Fruit fly (Drosophila melanogaster) whole organism, embryonic: ENCODE data around the gene Pde9.

Experiments
- Adf1 ChIP-seq: fragments of 200-800 bp; sonication (Bioruptor generic); IDR thresholded peaks from 2 replicates; pipeline ENCODE4 v1.3.6; 2022; ENCODE audit warnings: missing biosample characterization, missing genetic modification characterization
- Atf3 ChIP-seq: fragments of 200-800 bp; sonication (Bioruptor generic); optimal IDR thresholded peaks from 3 replicates; lab custom pipeline; 2016; ENCODE audit warnings: missing biosample characterization, missing genetic modification characterization
- Blimp-1 ChIP-seq: fragments of 200-800 bp; sonication (Bioruptor generic); optimal IDR thresholded peaks from 3 replicates; lab custom pipeline; 2018; ENCODE audit warnings: missing biosample characterization, missing genetic modification characterization, mild to moderate bottlenecking, moderate library complexity, missing genetic modification reagents
- Bteb2 ChIP-seq: fragments of 200-800 bp; sonication (Bioruptor generic); optimal IDR thresholded peaks from 2 replicates; lab custom pipeline; 2016; ENCODE audit warnings: missing biosample characterization, missing genetic modification characterization
- CG10274 ChIP-seq: fragments of 200-800 bp; sonication (Bioruptor generic); optimal IDR thresholded peaks from 3 replicates; lab custom pipeline; 2017; ENCODE audit warnings: missing biosample characterization, mild to moderate bottlenecking, missing genetic modification characterization
- CG15514 ChIP-seq: fragments of 200-800 bp; sonication (Bioruptor generic); optimal IDR thresholded peaks from 3 replicates; lab custom pipeline; 2017; ENCODE audit warnings: missing biosample characterization, missing genetic modification characterization, mild to moderate bottlenecking, moderate library complexity, missing genetic modification reagents
- CG1603 ChIP-seq: fragments of 200-800 bp; sonication (Bioruptor generic); optimal IDR thresholded peaks from 2 replicates; lab custom pipeline; 2019; ENCODE audit warnings: missing biosample characterization, mild to moderate bottlenecking, missing genetic modification characterization, moderate library complexity
- CG17361 ChIP-seq: fragments of 200-800 bp; sonication (Bioruptor generic); IDR thresholded peaks from 3 replicates; pipeline ENCODE4 v1.3.6; 2022; ENCODE audit warnings: missing biosample characterization, missing genetic modification characterization
- CG18476 ChIP-seq: fragments of 200-800 bp; sonication (Bioruptor generic); optimal IDR thresholded peaks from 2 replicates; lab custom pipeline; 2016; ENCODE audit warnings: missing biosample characterization, mild to moderate bottlenecking, missing genetic modification characterization
- CG32532 ChIP-seq: fragments of 200-800 bp; sonication (Bioruptor generic); IDR thresholded peaks from 2 replicates; pipeline ENCODE4 v1.3.6; 2022; ENCODE audit warnings: missing biosample characterization, missing genetic modification characterization
- CG3281 ChIP-seq: fragments of 200-800 bp; sonication (Bioruptor generic); optimal IDR thresholded peaks from 3 replicates; lab custom pipeline; 2017; ENCODE audit warnings: missing biosample characterization, mild to moderate bottlenecking, missing genetic modification characterization
- CG3407 ChIP-seq: fragments of 200-800 bp; sonication (Bioruptor generic); optimal IDR thresholded peaks from 2 replicates; lab custom pipeline; 2018; ENCODE audit warnings: missing biosample characterization, mild to moderate bottlenecking, missing genetic modification characterization
- CG4404 ChIP-seq: fragments of 200-800 bp; sonication (Bioruptor generic); IDR thresholded peaks from 2 replicates; pipeline ENCODE4 v1.3.6; 2022; ENCODE audit warnings: missing biosample characterization, missing genetic modification characterization
- CG4730 ChIP-seq: fragments of 200-800 bp; sonication (Bioruptor generic); IDR thresholded peaks from 2 replicates; pipeline ENCODE4 v1.3.6; 2022; ENCODE audit warnings: missing biosample characterization, missing genetic modification characterization
- CG5245 ChIP-seq: fragments of 200-800 bp; sonication (Bioruptor generic); optimal IDR thresholded peaks from 3 replicates; lab custom pipeline; 2016; ENCODE audit warnings: missing biosample characterization, missing genetic modification characterization
- CG5953 ChIP-seq: fragments of 200-800 bp; sonication (Bioruptor generic); IDR thresholded peaks from 2 replicates; pipeline ENCODE4 v1.3.6; 2022; ENCODE audit warnings: missing biosample characterization, missing genetic modification characterization
- CG6813 ChIP-seq: fragments of 200-800 bp; sonication (Bioruptor generic); optimal IDR thresholded peaks from 2 replicates; lab custom pipeline; 2017; ENCODE audit warnings: missing biosample characterization, missing genetic modification characterization, mild to moderate bottlenecking, moderate library complexity, missing genetic modification reagents
- CG7271 ChIP-seq: fragments of 200-800 bp; sonication (Bioruptor generic); optimal IDR thresholded peaks from 2 replicates; lab custom pipeline; 2018; ENCODE audit warnings: missing biosample characterization, mild to moderate bottlenecking, missing genetic modification characterization, moderate library complexity
- CG8089 ChIP-seq: fragments of 200-800 bp; sonication (Bioruptor generic); optimal IDR thresholded peaks from 3 replicates; lab custom pipeline; 2016; ENCODE audit warnings: missing biosample characterization, missing genetic modification characterization
- CG9797 ChIP-seq: fragments of 200-800 bp; sonication (Bioruptor generic); optimal IDR thresholded peaks from 3 replicates; lab custom pipeline; 2018; ENCODE audit warnings: missing biosample characterization, mild to moderate bottlenecking, missing genetic modification characterization
- CTCF ChIP-seq: fragments of 200-800 bp; sonication (Bioruptor generic); optimal IDR thresholded peaks from 2 replicates; lab custom pipeline; 2017; ENCODE audit warnings: missing biosample characterization, mild to moderate bottlenecking, missing genetic modification characterization, moderate library complexity
- Camta ChIP-seq: fragments of 200-800 bp; sonication (Bioruptor generic); optimal IDR thresholded peaks from 2 replicates; lab custom pipeline; 2016; ENCODE audit warnings: missing biosample characterization, missing genetic modification characterization
- Dek ChIP-seq: fragments of 200-800 bp; sonication (Bioruptor generic); optimal IDR thresholded peaks from 3 replicates; lab custom pipeline; 2019; ENCODE audit warnings: missing biosample characterization, mild to moderate bottlenecking, missing genetic modification characterization, moderate library complexity
- Drgx ChIP-seq: fragments of 200-800 bp; sonication (Bioruptor generic); IDR thresholded peaks from 2 replicates; pipeline ENCODE4 v1.3.6; 2022; ENCODE audit warnings: missing biosample characterization, missing genetic modification characterization
- Gug ChIP-seq: fragments of 200-800 bp; sonication (Bioruptor generic); IDR thresholded peaks from 4 replicates; pipeline ENCODE4 v1.3.6; 2022; ENCODE audit warnings: missing biosample characterization, missing genetic modification characterization
- H2.0 ChIP-seq: fragments of 200-800 bp; sonication (Bioruptor generic); IDR thresholded peaks from 2 replicates; pipeline ENCODE4 v1.3.6; 2022; ENCODE audit warnings: missing biosample characterization, missing genetic modification characterization
- HHEX ChIP-seq: fragments of 200-800 bp; sonication (Bioruptor generic); optimal IDR thresholded peaks from 3 replicates; lab custom pipeline; 2017; ENCODE audit warnings: missing biosample characterization, mild to moderate bottlenecking, missing genetic modification characterization, missing genetic modification reagents
- Hr39 ChIP-seq: fragments of >200 bp; optimal IDR thresholded peaks from 2 replicates; lab custom pipeline; 2017
- Jarid2 ChIP-seq: fragments of 200-800 bp; sonication (Bioruptor generic); optimal IDR thresholded peaks from 3 replicates; lab custom pipeline; 2017; ENCODE audit warnings: mild to moderate bottlenecking, missing biosample characterization, missing genetic modification reagents, missing genetic modification characterization
- MESR4 ChIP-seq: fragments of 200-800 bp; sonication (Bioruptor generic); optimal IDR thresholded peaks from 2 replicates; lab custom pipeline; 2018; ENCODE audit warnings: missing biosample characterization, mild to moderate bottlenecking, missing genetic modification characterization, moderate library complexity
- Neu2 ChIP-seq: fragments of 200-800 bp; sonication (Bioruptor generic); optimal IDR thresholded peaks from 3 replicates; lab custom pipeline; 2016; ENCODE audit warnings: missing biosample characterization, missing genetic modification characterization, borderline replicate concordance
- Nf-YC ChIP-seq: fragments of 200-800 bp; optimal IDR thresholded peaks from 3 replicates; lab custom pipeline; 2019; ENCODE audit warnings: missing biosample characterization, mild to moderate bottlenecking, missing genetic modification characterization, moderate library complexity
- Rfx ChIP-seq: fragments of 200-800 bp; sonication (Bioruptor generic); IDR thresholded peaks from 2 replicates; pipeline ENCODE4 v1.3.6; 2022; ENCODE audit warnings: missing biosample characterization, missing genetic modification characterization
- Spps ChIP-seq: fragments of 200-800 bp; sonication (Bioruptor generic); optimal IDR thresholded peaks from 2 replicates; lab custom pipeline; 2018; ENCODE audit warnings: missing biosample characterization, mild to moderate bottlenecking, missing genetic modification characterization
- Sry-β ChIP-seq: fragments of 200-800 bp; sonication (Bioruptor generic); optimal IDR thresholded peaks from 2 replicates; lab custom pipeline; 2018; ENCODE audit warnings: missing biosample characterization, mild to moderate bottlenecking, missing genetic modification characterization, moderate library complexity
- al ChIP-seq: fragments of 200-800 bp; sonication (Bioruptor generic); IDR thresholded peaks from 2 replicates; pipeline ENCODE4 v1.3.6; 2022; ENCODE audit warnings: missing biosample characterization, missing genetic modification characterization
- cad ChIP-seq: fragments of >200 bp; optimal IDR thresholded peaks from 2 replicates; lab custom pipeline; 2017; ENCODE audit warnings: missing biosample characterization, missing genetic modification characterization
- cato ChIP-seq: fragments of 200-800 bp; sonication (Bioruptor generic); optimal IDR thresholded peaks from 2 replicates; lab custom pipeline; 2016; ENCODE audit warnings: missing biosample characterization, missing genetic modification characterization, borderline replicate concordance
- chn ChIP-seq: fragments of 200-800 bp; sonication (Bioruptor generic); optimal IDR thresholded peaks from 2 replicates; lab custom pipeline; 2016; ENCODE audit warnings: missing biosample characterization, missing genetic modification characterization
- dan ChIP-seq: fragments of 200-800 bp; sonication (Bioruptor generic); IDR thresholded peaks from 2 replicates; pipeline ENCODE4 v1.3.6; 2022; ENCODE audit warnings: missing biosample characterization, missing genetic modification characterization
- dpn ChIP-seq, 2 experiments: fragments of 200-800 bp; sonication (Bioruptor generic); optimal IDR thresholded peaks; 3 replicates each; lab custom pipeline; 2016; ENCODE audit warnings: missing biosample characterization in 2 of 2, missing genetic modification characterization in 2 of 2
- eve ChIP-seq, 2 experiments: fragments of >200 bp; optimal IDR thresholded peaks; 2 replicates each; lab custom pipeline; 2017; ENCODE audit warnings: missing biosample characterization in 2 of 2, missing genetic modification characterization in 2 of 2
- gsb ChIP-seq: fragments of 200-800 bp; sonication (Bioruptor generic); IDR thresholded peaks from 2 replicates; pipeline ENCODE4 v1.3.6; 2022; ENCODE audit warnings: missing biosample characterization, missing genetic modification characterization
- hth ChIP-seq: fragments of >200 bp; optimal IDR thresholded peaks from 2 replicates; lab custom pipeline; 2017; ENCODE audit warnings: inconsistent platforms
- lbe ChIP-seq: fragments of 200-800 bp; sonication (Bioruptor generic); optimal IDR thresholded peaks from 2 replicates; lab custom pipeline; 2016; ENCODE audit warnings: missing biosample characterization, mild to moderate bottlenecking, missing genetic modification characterization
- nerfin-1 ChIP-seq: fragments of 200-800 bp; sonication (Bioruptor generic); optimal IDR thresholded peaks from 3 replicates; lab custom pipeline; 2019; ENCODE audit warnings: missing biosample characterization, mild to moderate bottlenecking, missing genetic modification characterization, moderate library complexity
- prd ChIP-seq, 3 experiments: fragments of >200 bp in 2 of 3; fragments of 200-800 bp in 1 of 3; sonication (Bioruptor generic) in 1 of 3; optimal IDR thresholded peaks in 2 of 3; IDR thresholded peaks in 1 of 3; 2 replicates in 2 of 3; 3 replicates in 1 of 3; pipeline versions ENCODE4 v1.3.6 to Lab custom; 2017 to 2022; ENCODE audit warnings: missing biosample characterization in 1 of 3, missing genetic modification characterization in 1 of 3
- sens ChIP-seq: fragments of 200-800 bp; sonication (Bioruptor generic); peaks from one replicate; lab custom pipeline; 2016; ENCODE audit warnings: missing biosample characterization, missing genetic modification characterization
- slbo ChIP-seq: fragments of 200-800 bp; sonication (Bioruptor generic); IDR thresholded peaks from 2 replicates; pipeline ENCODE4 v1.3.6; 2022; ENCODE audit warnings: missing biosample characterization, missing genetic modification characterization
- sr ChIP-seq: fragments of 200-800 bp; sonication (Bioruptor generic); IDR thresholded peaks from 3 replicates; pipeline ENCODE4 v1.3.6; 2022; ENCODE audit warnings: missing biosample characterization, missing genetic modification characterization
- tap ChIP-seq: fragments of 200-800 bp; optimal IDR thresholded peaks from 3 replicates; lab custom pipeline; 2019; ENCODE audit warnings: missing biosample characterization, mild to moderate bottlenecking, missing genetic modification characterization, moderate library complexity
- tgo ChIP-seq: fragments of 200-800 bp; sonication (Bioruptor generic); IDR thresholded peaks from 3 replicates; pipeline ENCODE4 v1.3.6; 2022; ENCODE audit warnings: missing biosample characterization, missing genetic modification characterization
- trem ChIP-seq: fragments of 200-800 bp; optimal IDR thresholded peaks from 3 replicates; lab custom pipeline; 2019; ENCODE audit warnings: missing biosample characterization, mild to moderate bottlenecking, missing genetic modification characterization, moderate library complexity

Pde9 gene

DNA sequence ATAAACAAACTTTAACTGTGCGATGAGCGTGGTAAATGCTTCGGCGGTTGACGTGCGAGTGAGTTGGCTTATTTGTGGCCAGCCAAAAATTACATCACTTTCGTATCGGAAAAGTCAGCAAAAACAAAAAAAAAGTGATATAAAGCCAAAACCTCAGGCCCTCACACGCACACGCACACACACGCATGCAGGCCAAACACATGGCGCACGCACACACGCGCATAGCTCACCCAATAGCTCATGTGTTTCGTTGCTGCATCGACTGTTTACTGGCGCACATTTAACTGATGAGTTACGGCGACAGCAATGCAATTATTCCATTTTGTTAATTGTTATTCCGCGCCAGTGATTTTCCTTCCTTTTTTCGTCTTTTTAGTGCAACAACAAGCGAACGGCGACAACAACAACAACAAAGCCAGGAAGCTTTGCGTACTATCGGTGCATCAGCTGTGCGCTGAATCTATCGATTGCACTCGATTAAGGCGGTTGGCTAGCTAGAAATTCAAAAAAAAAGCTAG, 6.0 kb upstream of the Pde9 start, which contains the start of gene Flad1 (continued):
- TF ChIP-seq Gug (GFP tag; lab: Robert Waterston, UW) (no peak), Jarid2 (no peak), Atf3 (GFP tag; lab: Kevin White, UChicago) (no peak), trem (tag; lab: Kevin White, UChicago) (no peak), sens (GFP tag; lab: Kevin White, UChicago) (peak; percentile 17), CTCF (GFP tag; lab: Kevin White, UChicago) (no peak), Drgx (GFP tag; lab: Robert Waterston, UW) (no peak), cad (no peak), Blimp-1 (GFP tag; lab: Kevin White, UChicago) (no peak), MESR4 (GFP tag; lab: Kevin White, UChicago) (peak; percentile 68), cato (no peak), Dek (tag; lab: Kevin White, UChicago) (no peak), CG5245 (GFP tag; lab: Kevin White, UChicago) (no peak), CG17361 (no peak), CG10274 (no peak), al (GFP tag; lab: Robert Waterston, UW) (no peak), CG1603 (tag; lab: Kevin White, UChicago) (no peak), Neu2 (GFP tag; lab: Kevin White, UChicago) (no peak), Spps (tag; lab: Kevin White, UChicago) (no peak), slbo (GFP tag; lab: Robert Waterston, UW) (no peak), CG15514 (no peak), CG4404 (GFP tag; lab: Robert Waterston, UW) (no peak), Camta (no peak), chn (no peak), CG18476 (GFP tag; lab: Kevin White, UChicago) (no peak), CG7271 (tag; lab: Kevin White, UChicago) (no peak), gsb (GFP tag; lab: Robert Waterston, UW) (no peak), prd (optimal IDR thresholded peaks at IDR 0.05; lab: Kevin White, UChicago) (no peak), prd (GFP tag; IDR thresholded peaks at IDR 0.05; lab: Robert Waterston, UW) (no peak), CG32532 (GFP tag; lab: Robert Waterston, UW) (no peak), Hr39 (no peak), sr (GFP tag; lab: Robert Waterston, UW) (no peak), Sry-β (GFP tag; lab: Kevin White, UChicago) (peak; percentile 79), CG5953 (GFP tag; lab: Robert Waterston, UW) (no peak), nerfin-1 (tag; lab: Kevin White, UChicago) (no peak), CG9797 (no peak), hth (lab: Kevin White, UChicago) (no peak), CG3281 (GFP tag; lab: Kevin White, UChicago) (no peak), dpn (GFP tag; optimal IDR thresholded peaks at IDR 0.05; lab: Kevin White, UChicago) (no peak), HHEX (GFP tag; lab: Kevin White, UChicago) (no peak), eve (GFP tag; optimal IDR thresholded peaks at IDR 0.05; lab: Kevin White, UChicago) (no peak), H2.0 (no peak), Adf1 (GFP tag; lab: Robert Waterston, UW) (no peak), CG4730 (no peak), CG6813 (GFP tag; lab: Kevin White, UChicago) (no peak), Bteb2 (GFP tag; lab: Kevin White, UChicago) (no peak), tgo (GFP tag; lab: Robert Waterston, UW) (no peak), Nf-YC (tag; lab: Kevin White, UChicago) (no peak), tap (tag; lab: Kevin White, UChicago) (no peak), dan (GFP tag; lab: Robert Waterston, UW) (no peak), CG3407 (GFP tag; lab: Kevin White, UChicago) (no peak), lbe (no peak), CG8089 (GFP tag; lab: Kevin White, UChicago) (no peak), Rfx (no peak)
